Fruit fly (Drosophila melanogaster): Measurements from ENCODE around the gene Noc2.
A peak's percentile ranks its signal among the peaks of the same experiment; 100 is the strongest.

Noc2 gene

DNA sequence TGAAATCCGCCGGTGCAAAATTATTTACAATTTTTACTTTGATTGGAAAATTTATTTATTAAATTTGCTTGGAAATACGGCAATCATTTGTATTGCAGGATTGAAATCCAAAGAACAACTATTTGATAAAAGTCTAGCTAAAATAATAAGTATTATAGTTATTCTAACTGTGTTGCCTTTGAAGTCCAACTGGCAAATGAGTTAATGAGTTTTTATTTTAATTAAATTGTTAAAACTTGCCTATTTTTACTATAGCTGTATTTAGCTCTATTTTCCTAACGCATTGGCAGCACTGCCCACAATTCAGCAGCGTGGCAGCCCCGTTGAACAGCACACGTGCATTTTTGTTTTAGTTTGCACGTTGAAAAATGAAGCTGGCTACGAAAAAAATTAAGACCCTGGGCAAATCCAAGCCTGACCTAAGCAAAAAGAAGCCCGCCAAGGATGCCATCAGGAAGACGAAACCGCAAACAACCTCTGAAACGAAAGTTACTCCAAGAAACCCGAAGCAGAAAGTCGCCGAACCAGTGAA lies at the start of gene Noc2:
Gene Noc2, plus strand, starts transcription at position 331 of the 532 bp plus-strand sequence.
- peak; percentile 54 for TF ChIP-seq CG3032 (tag; optimal IDR thresholded peaks at IDR 0.05)
- TF ChIP-seq OdsH (GFP tag; optimal IDR thresholded peaks at IDR 0.05), result peak; percentile 55
- TF ChIP-seq Hr4 (GFP tag; optimal IDR thresholded peaks at IDR 0.05), result peak; percentile 54
- no peak for TF ChIP-seq fd85E (GFP tag; optimal IDR thresholded peaks at IDR 0.05)
- no peak for TF ChIP-seq CG7368 (GFP tag; optimal IDR thresholded peaks at IDR 0.05)
- peak; percentile 11 for TF ChIP-seq CG8319 (GFP tag; optimal IDR thresholded peaks at IDR 0.05)
- peak in 1 of 2 experiments; percentile 30 for TF ChIP-seq salr (GFP tag; optimal IDR thresholded peaks at IDR 0.05)
- TF ChIP-seq fkh (GFP tag; optimal IDR thresholded peaks at IDR 0.05), result no peak
- TF ChIP-seq CG6163 (GFP tag; IDR thresholded peaks at IDR 0.05), result peak; percentile 37; the same call in 2 of the 3 replicates
- TF ChIP-seq Eip75B (GFP tag; optimal IDR thresholded peaks at IDR 0.05), result peak; percentile 42
- TF ChIP-seq Sox102F (GFP tag; optimal IDR thresholded peaks at IDR 0.05), result no peak
- TF ChIP-seq svp (GFP tag), result no peak
- TF ChIP-seq CG6792 (GFP tag; optimal IDR thresholded peaks at IDR 0.05), result peak; percentile 11
- TF ChIP-seq eg (GFP tag; IDR thresholded peaks at IDR 0.05), result peak; percentile 71
- TF ChIP-seq achi (GFP tag; optimal IDR thresholded peaks at IDR 0.05), result peak; percentile 46
- TF ChIP-seq CG1621 (tag; optimal IDR thresholded peaks at IDR 0.05), result no peak
- peak; percentile 37 for TF ChIP-seq topi (GFP tag; optimal IDR thresholded peaks at IDR 0.05)
- no peak for TF ChIP-seq vri (GFP tag; optimal IDR thresholded peaks at IDR 0.05)
- peak; percentile 48 for TF ChIP-seq CG6808 (GFP tag; optimal IDR thresholded peaks at IDR 0.05)
- TF ChIP-seq net (GFP tag; optimal IDR thresholded peaks at IDR 0.05), result peak; percentile 5
- peak; percentile 41 for TF ChIP-seq CG34406 (GFP tag; optimal IDR thresholded peaks at IDR 0.05)
- peak; percentile 25 for TF ChIP-seq CG8632 (GFP tag; optimal IDR thresholded peaks at IDR 0.05)
- peak; percentile 63 for TF ChIP-seq esn (GFP tag; optimal IDR thresholded peaks at IDR 0.05)
- TF ChIP-seq CG3919 (GFP tag; optimal IDR thresholded peaks at IDR 0.05), result peak; percentile 46
- TF ChIP-seq CG11902 (GFP tag; optimal IDR thresholded peaks at IDR 0.05), result peak; percentile 36
- TF ChIP-seq CG10669 (GFP tag; optimal IDR thresholded peaks at IDR 0.05), result peak; percentile 46
- TF ChIP-seq lz (GFP tag; optimal IDR thresholded peaks at IDR 0.05), result peak; percentile 46
- TF ChIP-seq acj6 (GFP tag; optimal IDR thresholded peaks at IDR 0.05), result peak; percentile 59
- TF ChIP-seq Sox15 (GFP tag; optimal IDR thresholded peaks at IDR 0.05), result peak; percentile 41
- TF ChIP-seq Hr38 (GFP tag; optimal IDR thresholded peaks at IDR 0.05), result no peak
- peak; percentile 21 for TF ChIP-seq Ets96B (tag; optimal IDR thresholded peaks at IDR 0.05)
- TF ChIP-seq Met (GFP tag; optimal IDR thresholded peaks at IDR 0.05), result peak; percentile 52
- TF ChIP-seq Eip78C (GFP tag), result peak; percentile 76
- no peak for TF ChIP-seq CG11294 (GFP tag; IDR thresholded peaks at IDR 0.05)
- TF ChIP-seq Blimp-1 (GFP tag; optimal IDR thresholded peaks at IDR 0.05), result peak; percentile 10
- peak; percentile 67 for TF ChIP-seq CG31627 (GFP tag; optimal IDR thresholded peaks at IDR 0.05)
- TF ChIP-seq Eip93F (GFP tag; optimal IDR thresholded peaks at IDR 0.05), result peak; percentile 46
- TF ChIP-seq Sox14 (GFP tag; optimal IDR thresholded peaks at IDR 0.05), result peak; percentile 36
- TF ChIP-seq Hr39 (GFP tag; optimal IDR thresholded peaks at IDR 0.05), result peak; percentile 65
- TF ChIP-seq CG10631 (GFP tag; optimal IDR thresholded peaks at IDR 0.05), result peak; percentile 68
- peak; percentile 29 for TF ChIP-seq CG11762 (GFP tag; optimal IDR thresholded peaks at IDR 0.05; ENCODE audit: insufficient read depth)
- TF ChIP-seq spab (GFP tag; optimal IDR thresholded peaks at IDR 0.05), result no peak
- no peak for TF ChIP-seq Ets21C (GFP tag; optimal IDR thresholded peaks at IDR 0.05)
- TF ChIP-seq CG32006 (GFP tag; optimal IDR thresholded peaks at IDR 0.05), result peak; percentile 60
- peak; percentile 46 for TF ChIP-seq cyc (GFP tag; optimal IDR thresholded peaks at IDR 0.05)
- no peak for TF ChIP-seq CG6854 (GFP tag; optimal IDR thresholded peaks at IDR 0.05)
- TF ChIP-seq Gug (GFP tag; IDR thresholded peaks at IDR 0.05), result 0 out of 2 replicates have a peak, but pooled peaks have one; percentile 20
- TF ChIP-seq pdm3 (GFP tag; optimal IDR thresholded peaks at IDR 0.05), result peak; percentile 56

All from whole organism, prepupa.